Worm (Caenorhabditis elegans): ENCODE measurements around the gene nkb-3.

ce11 chrX:13818791-13819190 is 48.4 kb upstream of the nkb-3 start:
- TF ChIP-seq sptf-2 (GFP tag; optimal IDR thresholded peaks at IDR 0.05) (no peak), rcor-1 (GFP tag; IDR thresholded peaks at IDR 0.05) (no peak), madf-3 (GFP tag; IDR thresholded peaks at IDR 0.05) (no peak), pha-4 (tag; optimal IDR thresholded peaks at IDR 0.05) (no peak), dpff-1 (tag; optimal IDR thresholded peaks at IDR 0.05) (no peak)

All from whole organism, young adult.